Fruit fly (Drosophila melanogaster) whole organism, embryonic: ENCODE measurements around the gene Pxd.
A peak's percentile ranks its signal among the peaks of the same experiment; 100 is the strongest.

Experiments
- Asciz ChIP-seq: fragments of 200-800 bp; sonication (Bioruptor generic); optimal IDR thresholded peaks from 2 replicates; lab custom pipeline; 2017; ENCODE audit warnings: missing biosample characterization, mild to moderate bottlenecking, missing genetic modification characterization, missing genetic modification reagents
- CG10431 ChIP-seq: fragments of 200-800 bp; sonication (Bioruptor generic); optimal IDR thresholded peaks from 3 replicates; lab custom pipeline; 2018; ENCODE audit warnings: missing biosample characterization, mild to moderate bottlenecking, missing genetic modification characterization
- CG13424 ChIP-seq: fragments of 200-800 bp; sonication (Bioruptor generic); optimal IDR thresholded peaks from 2 replicates; lab custom pipeline; 2019; ENCODE audit warnings: missing biosample characterization, mild to moderate bottlenecking, missing genetic modification characterization, moderate library complexity
- CG15011 ChIP-seq: fragments of 200-800 bp; sonication (Bioruptor generic); optimal IDR thresholded peaks from 3 replicates; lab custom pipeline; 2018; ENCODE audit warnings: missing biosample characterization, mild to moderate bottlenecking, missing genetic modification characterization
- CG15073 ChIP-seq: fragments of 200-800 bp; sonication (Bioruptor generic); optimal IDR thresholded peaks from 2 replicates; lab custom pipeline; 2016; ENCODE audit warnings: missing biosample characterization, missing genetic modification characterization
- CG15696 ChIP-seq: fragments of 200-800 bp; sonication (Bioruptor generic); optimal IDR thresholded peaks from 2 replicates; lab custom pipeline; 2019; ENCODE audit warnings: missing biosample characterization, mild to moderate bottlenecking, missing genetic modification characterization, moderate library complexity
- CG16779 ChIP-seq: fragments of 200-800 bp; sonication (Bioruptor generic); IDR thresholded peaks from 2 replicates; pipeline ENCODE4 v1.3.6; 2022; ENCODE audit warnings: missing biosample characterization, missing genetic modification characterization
- CG17829 ChIP-seq: fragments of 200-800 bp; optimal IDR thresholded peaks from 2 replicates; lab custom pipeline; 2019; ENCODE audit warnings: missing biosample characterization, mild to moderate bottlenecking, missing genetic modification characterization, moderate library complexity
- CG1792 ChIP-seq: fragments of 200-800 bp; sonication (Bioruptor generic); optimal IDR thresholded peaks from 2 replicates; lab custom pipeline; 2016; ENCODE audit warnings: missing biosample characterization, missing genetic modification characterization
- CG30020 ChIP-seq: fragments of 200-800 bp; optimal IDR thresholded peaks from 2 replicates; lab custom pipeline; 2019; ENCODE audit warnings: missing biosample characterization, mild to moderate bottlenecking, missing genetic modification characterization, moderate library complexity
- CG3065 ChIP-seq: fragments of 200-800 bp; sonication (Bioruptor generic); optimal IDR thresholded peaks from 2 replicates; lab custom pipeline; 2016; ENCODE audit warnings: missing biosample characterization, missing genetic modification characterization
- CG3163 ChIP-seq: fragments of 200-800 bp; sonication (Bioruptor generic); optimal IDR thresholded peaks from 3 replicates; lab custom pipeline; 2016; ENCODE audit warnings: missing biosample characterization, missing genetic modification characterization
- CG3281 ChIP-seq: fragments of 200-800 bp; sonication (Bioruptor generic); optimal IDR thresholded peaks from 3 replicates; lab custom pipeline; 2017; ENCODE audit warnings: missing biosample characterization, mild to moderate bottlenecking, missing genetic modification characterization
- CG34376 ChIP-seq: fragments of 200-800 bp; sonication (Bioruptor generic); optimal IDR thresholded peaks from 2 replicates; lab custom pipeline; 2018; ENCODE audit warnings: missing biosample characterization, mild to moderate bottlenecking, missing genetic modification characterization
- CG34422 ChIP-seq: fragments of 200-800 bp; sonication (Bioruptor generic); IDR thresholded peaks from 3 replicates; pipeline ENCODE4 v1.3.6; 2022; ENCODE audit warnings: missing biosample characterization, missing genetic modification characterization
- CG4328 ChIP-seq: fragments of 200-800 bp; sonication (Bioruptor generic); optimal IDR thresholded peaks from 3 replicates; lab custom pipeline; 2017; ENCODE audit warnings: missing biosample characterization, missing genetic modification reagents, missing genetic modification characterization
- CG6272 ChIP-seq: fragments of 200-800 bp; sonication (Bioruptor generic); IDR thresholded peaks from 2 replicates; pipeline ENCODE4 v1.3.6; 2022; ENCODE audit warnings: missing biosample characterization, missing genetic modification characterization
- CG6683 ChIP-seq: fragments of 200-800 bp; sonication (Bioruptor generic); optimal IDR thresholded peaks from 2 replicates; lab custom pipeline; 2017; ENCODE audit warnings: missing biosample characterization, mild to moderate bottlenecking, missing genetic modification characterization, missing genetic modification reagents
- CG7271 ChIP-seq: fragments of 200-800 bp; sonication (Bioruptor generic); optimal IDR thresholded peaks from 2 replicates; lab custom pipeline; 2018; ENCODE audit warnings: missing biosample characterization, mild to moderate bottlenecking, missing genetic modification characterization, moderate library complexity
- CG7745 ChIP-seq: fragments of 200-800 bp; sonication (Bioruptor generic); optimal IDR thresholded peaks from 2 replicates; lab custom pipeline; 2018; ENCODE audit warnings: missing biosample characterization, mild to moderate bottlenecking, missing genetic modification characterization, moderate library complexity
- CG9437 ChIP-seq: fragments of 200-800 bp; sonication (Bioruptor generic); optimal IDR thresholded peaks from 2 replicates; lab custom pipeline; 2018; ENCODE audit warnings: missing biosample characterization, mild to moderate bottlenecking, missing genetic modification characterization
- CG9932 ChIP-seq: fragments of 200-800 bp; sonication (Bioruptor generic); IDR thresholded peaks from 2 replicates; pipeline ENCODE4 v1.3.6; 2022; ENCODE audit warnings: missing biosample characterization, missing genetic modification characterization
- Dfd ChIP-seq, 2 experiments: fragments of >200 bp; optimal IDR thresholded peaks; 2 replicates each; lab custom pipeline; 2017; ENCODE audit warnings: missing biosample characterization in 2 of 2, missing genetic modification characterization in 2 of 2
- E2f1 ChIP-seq: fragments of 200-800 bp; sonication (Bioruptor generic); IDR thresholded peaks from 2 replicates; pipeline ENCODE4 v1.3.6; 2022; ENCODE audit warnings: missing biosample characterization, missing genetic modification characterization
- E2f2 ChIP-seq: fragments of 200-800 bp; sonication (Bioruptor generic); IDR thresholded peaks from 2 replicates; pipeline ENCODE4 v1.3.6; 2022; ENCODE audit warnings: missing biosample characterization, missing genetic modification characterization
- Eip74EF ChIP-seq, 2 experiments: fragments of 200-800 bp in 1 of 2; fragments of >200 bp in 1 of 2; sonication (Bioruptor generic) in 1 of 2; optimal IDR thresholded peaks; 2 replicates each; lab custom pipeline; 2017 to 2019; ENCODE audit warnings: missing biosample characterization in 2 of 2, missing genetic modification characterization in 2 of 2, mild to moderate bottlenecking in 1 of 2, moderate library complexity in 1 of 2
- Fer1 ChIP-seq: fragments of 200-800 bp; sonication (Bioruptor generic); optimal IDR thresholded peaks from 2 replicates; lab custom pipeline; 2017; ENCODE audit warnings: missing biosample characterization, mild to moderate bottlenecking, missing genetic modification characterization
- HmgZ ChIP-seq: fragments of 200-800 bp; sonication (Bioruptor generic); optimal IDR thresholded peaks from 2 replicates; lab custom pipeline; 2018; ENCODE audit warnings: missing biosample characterization, mild to moderate bottlenecking, missing genetic modification characterization
- Hmr ChIP-seq: fragments of 200-800 bp; sonication (Bioruptor generic); optimal IDR thresholded peaks from 3 replicates; lab custom pipeline; 2017; ENCODE audit warnings: mild to moderate bottlenecking, missing biosample characterization, missing genetic modification reagents, missing genetic modification characterization
- Hr78 ChIP-seq, 2 experiments: fragments of 200-800 bp in 1 of 2; fragments of >200 bp in 1 of 2; sonication (Bioruptor generic) in 1 of 2; optimal IDR thresholded peaks; 2 replicates each; lab custom pipeline; 2017 to 2019; ENCODE audit warnings: missing biosample characterization in 2 of 2, missing genetic modification characterization in 2 of 2, mild to moderate bottlenecking in 1 of 2, moderate library complexity in 1 of 2
- Med ChIP-seq: fragments of 200-800 bp; sonication (Bioruptor generic); peaks from one replicate; lab custom pipeline; 2016; ENCODE audit warnings: missing biosample characterization, missing genetic modification characterization, mild to moderate bottlenecking, inconsistent platforms, moderate library complexity
- Meics ChIP-seq: fragments of 200-800 bp; sonication (Bioruptor generic); optimal IDR thresholded peaks from 2 replicates; lab custom pipeline; 2017; ENCODE audit warnings: missing biosample characterization, mild to moderate bottlenecking, missing genetic modification characterization
- Optix ChIP-seq: fragments of 200-800 bp; sonication (Bioruptor generic); IDR thresholded peaks from 3 replicates; pipeline ENCODE4 v1.3.6; 2022; ENCODE audit warnings: missing biosample characterization, missing genetic modification characterization
- Taf1 ChIP-seq: fragments of 200-800 bp; sonication (Bioruptor generic); IDR thresholded peaks from 2 replicates; pipeline ENCODE4 v1.3.6; 2022; ENCODE audit warnings: missing biosample characterization, missing genetic modification characterization
- Usf ChIP-seq: fragments of 200-800 bp; sonication (Bioruptor generic); optimal IDR thresholded peaks from 2 replicates; lab custom pipeline; 2017; ENCODE audit warnings: missing genotype, missing biosample characterization, missing genetic modification characterization
- ase ChIP-seq: fragments of 200-800 bp; sonication (Bioruptor generic); IDR thresholded peaks from 3 replicates; pipeline ENCODE4 v1.3.6; 2022; ENCODE audit warnings: missing biosample characterization, missing genetic modification characterization
- bcd ChIP-seq: fragments of 200-800 bp; sonication (Bioruptor generic); optimal IDR thresholded peaks from 2 replicates; lab custom pipeline; 2017; ENCODE audit warnings: missing biosample characterization, mild to moderate bottlenecking, missing genetic modification characterization
- cato ChIP-seq: fragments of 200-800 bp; sonication (Bioruptor generic); optimal IDR thresholded peaks from 2 replicates; lab custom pipeline; 2016; ENCODE audit warnings: missing biosample characterization, missing genetic modification characterization, borderline replicate concordance
- crol ChIP-seq: fragments of 200-800 bp; sonication (Bioruptor generic); IDR thresholded peaks from 2 replicates; pipeline ENCODE4 v1.3.6; 2022; ENCODE audit warnings: missing biosample characterization, missing genetic modification characterization
- da ChIP-seq: fragments of 200-800 bp; sonication (Bioruptor generic); optimal IDR thresholded peaks from 2 replicates; lab custom pipeline; 2016; ENCODE audit warnings: missing biosample characterization, missing genetic modification characterization
- grau ChIP-seq: fragments of 200-800 bp; optimal IDR thresholded peaks from 3 replicates; lab custom pipeline; 2019; ENCODE audit warnings: missing biosample characterization, mild to moderate bottlenecking, missing genetic modification characterization, moderate library complexity
- hth ChIP-seq: fragments of >200 bp; optimal IDR thresholded peaks from 2 replicates; lab custom pipeline; 2017; ENCODE audit warnings: inconsistent platforms
- insv ChIP-seq, 2 experiments: fragments of 200-800 bp; sonication (Bioruptor generic); optimal IDR thresholded peaks; 3 replicates each; lab custom pipeline; 2016 to 2018; ENCODE audit warnings: missing biosample characterization in 2 of 2, missing genetic modification characterization in 2 of 2
- jumu ChIP-seq: fragments of 200-800 bp; sonication (Bioruptor generic); optimal IDR thresholded peaks from 3 replicates; lab custom pipeline; 2016; ENCODE audit warnings: missing biosample characterization, missing genetic modification characterization
- lmd ChIP-seq: fragments of 200-800 bp; sonication (Bioruptor generic); IDR thresholded peaks from 2 replicates; pipeline ENCODE4 v1.3.6; 2022; ENCODE audit warnings: missing biosample characterization, missing genetic modification characterization
- mirr ChIP-seq: fragments of 200-800 bp; sonication (Bioruptor generic); optimal IDR thresholded peaks from 3 replicates; lab custom pipeline; 2018; ENCODE audit warnings: missing biosample characterization, mild to moderate bottlenecking, missing genetic modification characterization
- row ChIP-seq: fragments of 200-800 bp; sonication (Bioruptor generic); IDR thresholded peaks from 3 replicates; pipeline ENCODE4 v1.3.6; 2022; ENCODE audit warnings: missing biosample characterization, missing genetic modification characterization
- sens-2 ChIP-seq: fragments of 200-800 bp; sonication (Bioruptor generic); IDR thresholded peaks from 2 replicates; pipeline ENCODE4 v1.3.6; 2022; ENCODE audit warnings: missing biosample characterization, missing genetic modification characterization
- sim ChIP-seq: fragments of 200-800 bp; sonication (Bioruptor generic); IDR thresholded peaks from 2 replicates; pipeline ENCODE4 v1.3.6; 2022; ENCODE audit warnings: missing biosample characterization, missing genetic modification characterization
- yki ChIP-seq: fragments of >200 bp; optimal IDR thresholded peaks from 3 replicates; lab custom pipeline; 2018

Pxd gene

dm6 chr3R:17002218-17003110 is 11.9 kb upstream of the Pxd start, which contains the start of the genes Sf3a1 and Irc (continued):
- TF ChIP-seq yki (no peak), E2f2 (GFP tag; lab: Robert Waterston, UW) (peak; percentile 97), da (GFP tag; lab: Kevin White, UChicago) (no peak), CG15696 (tag; lab: Kevin White, UChicago) (no peak), CG30020 (tag; lab: Kevin White, UChicago) (peak; percentile 18), CG7271 (tag; lab: Kevin White, UChicago) (no peak), CG6683 (no peak), CG9437 (GFP tag; lab: Kevin White, UChicago) (no peak), Hmr (GFP tag; lab: Kevin White, UChicago) (peak; percentile 9), HmgZ (peak; percentile 75), CG10431 (GFP tag; lab: Kevin White, UChicago) (peak; percentile 47), cato (no peak), CG4328 (GFP tag; lab: Kevin White, UChicago) (no peak), grau (peak; percentile 30), bcd (GFP tag; lab: Kevin White, UChicago) (peak; percentile 1), insv (GFP tag; optimal IDR thresholded peaks at IDR 0.05; lab: Kevin White, UChicago) (no peak), CG9932 (GFP tag; lab: Robert Waterston, UW) (peak; percentile 75), CG13424 (tag; lab: Kevin White, UChicago) (peak; percentile 6), CG1792 (no peak), CG15073 (GFP tag; lab: Kevin White, UChicago) (no peak), sens-2 (GFP tag; lab: Robert Waterston, UW) (no peak), CG16779 (GFP tag; lab: Robert Waterston, UW) (no peak), CG15011 (GFP tag; lab: Kevin White, UChicago) (no peak), Meics (GFP tag; lab: Kevin White, UChicago) (no peak), CG17829 (tag; lab: Kevin White, UChicago) (peak; percentile 43), CG6272 (no peak), row (GFP tag; lab: Robert Waterston, UW) (peak; percentile 87), jumu (peak; percentile 46), ase (no peak), Dfd (GFP tag; optimal IDR thresholded peaks at IDR 0.05; lab: Kevin White, UChicago) (no peak), Asciz (GFP tag; lab: Kevin White, UChicago) (no peak), CG7745 (tag; lab: Kevin White, UChicago) (no peak), E2f1 (GFP tag; lab: Robert Waterston, UW) (no peak), CG34422 (GFP tag; lab: Robert Waterston, UW) (peak; percentile 46; the same call in 1 of the 3 replicates), CG34376 (GFP tag; lab: Kevin White, UChicago) (peak; percentile 91), CG3065 (GFP tag; lab: Kevin White, UChicago) (peak; percentile 30), Fer1 (GFP tag; lab: Kevin White, UChicago) (peak; percentile 9), crol (GFP tag; lab: Robert Waterston, UW) (no peak), Taf1 (GFP tag; lab: Robert Waterston, UW) (no peak), Optix (no peak), sim (GFP tag; lab: Robert Waterston, UW) (no peak), lmd (GFP tag; lab: Robert Waterston, UW) (no peak; the same call in 1 of the 2 replicates), hth (lab: Kevin White, UChicago) (no peak), mirr (no peak), Med (GFP tag; lab: Kevin White, UChicago) (peak; percentile 90), CG3163 (GFP tag; lab: Kevin White, UChicago) (no peak), CG3281 (GFP tag; lab: Kevin White, UChicago) (no peak), Hr78 (GFP tag; optimal IDR thresholded peaks at IDR 0.05; lab: Kevin White, UChicago) (peak in 1 of 2 experiments; percentile 20), Eip74EF (GFP tag; optimal IDR thresholded peaks at IDR 0.05; lab: Kevin White, UChicago) (peak in 1 of 2 experiments; percentile 29), Usf (no peak)
